Worm (Caenorhabditis elegans): ENCODE results near the gene ceh-38.

DNA sequence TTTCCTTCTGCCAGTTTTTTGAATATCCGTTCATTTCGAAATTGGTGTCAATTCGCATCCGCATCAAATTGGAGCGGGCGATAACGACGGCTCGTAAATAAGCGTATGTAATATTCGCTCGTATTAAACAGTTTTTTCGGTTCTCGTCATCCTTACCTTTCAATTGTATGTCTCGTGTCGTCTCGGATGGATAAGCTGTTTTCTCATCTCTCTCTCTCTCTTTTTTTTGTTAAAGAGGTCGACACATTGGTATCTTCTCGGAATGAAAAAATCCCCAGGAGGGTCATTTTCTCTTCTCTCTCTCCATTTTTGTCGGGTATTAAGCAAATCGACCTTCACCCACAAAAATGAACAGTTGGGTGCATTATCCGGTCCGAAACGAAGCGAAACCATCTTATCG lies 27.6 kb downstream of the ceh-38 start:
- TF ChIP-seq ztf-4 (tag; optimal IDR thresholded peaks at IDR 0.05): no peak
- no peak for TF ChIP-seq lsy-2 (tag; optimal IDR thresholded peaks at IDR 0.05)
- TF ChIP-seq nhr-23 (tag; optimal IDR thresholded peaks at IDR 0.05): no peak
- TF ChIP-seq ceh-82 (tag; optimal IDR thresholded peaks at IDR 0.05): no peak
- TF ChIP-seq mdl-1 (tag; optimal IDR thresholded peaks at IDR 0.05): no peak
- no peak for TF ChIP-seq ceh-16 (tag; optimal IDR thresholded peaks at IDR 0.05)
- TF ChIP-seq elt-3 (tag; optimal IDR thresholded peaks at IDR 0.05): no peak
- TF ChIP-seq sem-4 (tag; optimal IDR thresholded peaks at IDR 0.05): no peak
- TF ChIP-seq nhr-77 (tag; optimal IDR thresholded peaks at IDR 0.05): no peak
- TF ChIP-seq nhr-11 (tag; optimal IDR thresholded peaks at IDR 0.05): no peak
- TF ChIP-seq skn-1 (tag; optimal IDR thresholded peaks at IDR 0.05): no peak
- no peak for TF ChIP-seq fos-1 (tag; optimal IDR thresholded peaks at IDR 0.05)
- TF ChIP-seq ZK546.5 (tag; optimal IDR thresholded peaks at IDR 0.05): no peak
- TF ChIP-seq nhr-237 (tag; optimal IDR thresholded peaks at IDR 0.05): no peak

Measured in whole organism, L2 larva.